Fruit fly (Drosophila melanogaster) S2 (cell line): Measurements from ENCODE around the gene Mkp3.

Experiments
- CG8478 ChIP-seq: fragments of >200 bp; optimal IDR thresholded peaks from 2 replicates; lab custom pipeline; 2018
- CTCF ChIP-seq, 2 experiments: fragments of >200 bp; optimal IDR thresholded peaks; 2 replicates each; lab custom pipeline; 2018

- TF ChIP-seq CG8478 (lab: Kevin White, UChicago) (no peak), CTCF (optimal IDR thresholded peaks at IDR 0.05; lab: Kevin White, UChicago) (peak in 1 of 2 experiments; percentile 21)
Observed at dm6 chr3L:19092125-19093058, 6.2 kb upstream of the Mkp3 start, which contains the start of gene MESR6.
